Fruit fly (Drosophila melanogaster) whole organism, adult: Measurements from ENCODE around the gene qless.

Source experiments
- CG12768 ChIP-seq: fragments of 200-800 bp; sonication (Bioruptor generic); optimal IDR thresholded peaks from 2 replicates; lab custom pipeline; 2017; ENCODE audit warnings: missing biosample characterization, missing genetic modification characterization, mild to moderate bottlenecking, moderate library complexity, missing genetic modification reagents
- CG14711 ChIP-seq: fragments of 200-800 bp; sonication (Bioruptor generic); optimal IDR thresholded peaks from 2 replicates; lab custom pipeline; 2018; ENCODE audit warnings: missing biosample characterization, mild to moderate bottlenecking, missing genetic modification characterization, moderate library complexity
- CG5204 ChIP-seq: fragments of 200-800 bp; sonication (Bioruptor generic); optimal IDR thresholded peaks from 2 replicates; lab custom pipeline; 2016; ENCODE audit warnings: missing biosample characterization, missing genetic modification characterization
- CG7045 ChIP-seq: fragments of 200-800 bp; sonication (Bioruptor generic); optimal IDR thresholded peaks from 2 replicates; lab custom pipeline; 2017; ENCODE audit warnings: missing biosample characterization, mild to moderate bottlenecking, missing genetic modification characterization
- CG7101 ChIP-seq: fragments of 200-800 bp; sonication (Bioruptor generic); optimal IDR thresholded peaks from 2 replicates; lab custom pipeline; 2018; ENCODE audit warnings: missing biosample characterization, mild to moderate bottlenecking, missing genetic modification characterization, moderate library complexity
- Crg-1 ChIP-seq: fragments of 200-800 bp; sonication (Bioruptor generic); optimal IDR thresholded peaks from 2 replicates; lab custom pipeline; 2016; ENCODE audit warnings: missing biosample characterization, missing genetic modification characterization
- Hr96 ChIP-seq: fragments of 200-800 bp; sonication (Bioruptor generic); optimal IDR thresholded peaks from 2 replicates; lab custom pipeline; 2016; ENCODE audit warnings: missing biosample characterization, missing genetic modification characterization
- Mnt ChIP-seq: fragments of 200-800 bp; sonication (Bioruptor generic); optimal IDR thresholded peaks from 2 replicates; lab custom pipeline; 2016; ENCODE audit warnings: missing biosample characterization, mild to moderate bottlenecking, missing genetic modification characterization
- bab1 ChIP-seq: fragments of 200-800 bp; sonication (Bioruptor generic); optimal IDR thresholded peaks from 3 replicates; lab custom pipeline; 2019; ENCODE audit warnings: missing biosample characterization, mild to moderate bottlenecking, missing genetic modification characterization, moderate library complexity
- cic ChIP-seq: fragments of 200-800 bp; sonication (Bioruptor generic); optimal IDR thresholded peaks from 2 replicates; lab custom pipeline; 2017; ENCODE audit warnings: missing biosample characterization, mild to moderate bottlenecking, missing genetic modification characterization, moderate library complexity
- tj ChIP-seq: fragments of 200-800 bp; sonication (Bioruptor generic); optimal IDR thresholded peaks from 3 replicates; lab custom pipeline; 2017; ENCODE audit warnings: missing biosample characterization, mild to moderate bottlenecking, missing genetic modification characterization, moderate library complexity
- toe ChIP-seq: fragments of 200-800 bp; sonication (Bioruptor generic); optimal IDR thresholded peaks from 2 replicates; lab custom pipeline; 2016; ENCODE audit warnings: missing biosample characterization, missing genetic modification characterization

DNA sequence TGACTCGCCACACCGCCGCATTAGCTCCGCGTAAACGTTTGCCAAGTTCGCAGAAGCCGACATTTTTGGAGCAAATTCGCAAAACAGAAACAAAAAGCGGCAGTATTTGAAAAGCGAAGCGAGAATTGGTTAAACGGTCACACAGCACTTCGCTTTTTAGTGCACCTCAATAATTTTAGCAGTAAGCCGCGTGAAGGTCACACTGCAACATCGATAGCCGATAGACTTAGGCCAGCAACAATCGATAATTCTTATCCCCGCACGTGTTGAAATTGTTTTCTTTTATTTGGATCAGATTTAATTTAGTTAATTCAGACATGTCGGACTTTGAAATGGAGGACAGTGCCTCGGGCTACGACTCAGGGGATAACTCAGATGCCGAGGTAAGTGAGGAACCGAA, 39.2 kb downstream of the qless start, which contains the start of the genes Zwilch and CG1542:
- no peak for TF ChIP-seq Crg-1 (GFP tag; lab: Kevin White, UChicago)
- TF ChIP-seq CG14711 = no peak
- no peak for TF ChIP-seq toe (GFP tag; lab: Kevin White, UChicago)
- TF ChIP-seq bab1 = peak; percentile 35
- TF ChIP-seq CG5204 = no peak
- no peak for TF ChIP-seq CG12768 (GFP tag; lab: Kevin White, UChicago)
- no peak for TF ChIP-seq CG7101 (tag; lab: Kevin White, UChicago)
- no peak for TF ChIP-seq cic
- peak; percentile 98 for TF ChIP-seq Mnt (GFP tag; lab: Kevin White, UChicago)
- no peak for TF ChIP-seq CG7045 (GFP tag; lab: Kevin White, UChicago)
- no peak for TF ChIP-seq Hr96
- TF ChIP-seq tj (GFP tag; lab: Kevin White, UChicago) = no peak
